Worm (Caenorhabditis elegans): ENCODE data around the gene ZK856.5.

- TF ChIP-seq hlh-15 (tag; optimal IDR thresholded peaks at IDR 0.05) (no peak), zip-5 (tag; optimal IDR thresholded peaks at IDR 0.05) (no peak), unc-55 (GFP tag; optimal IDR thresholded peaks at IDR 0.05) (no peak), ama-1 (optimal IDR thresholded peaks at IDR 0.05) (no peak), pros-1 (tag; optimal IDR thresholded peaks at IDR 0.05) (no peak), pha-2 (tag; optimal IDR thresholded peaks at IDR 0.05) (no peak), fkh-6 (tag; optimal IDR thresholded peaks at IDR 0.05) (no peak)
Measured at ce11 chrV:10206502-10206901, 16.6 kb upstream of the ZK856.5 start, which contains the start of gene rpc-25.

Measured in whole organism, late embryonic.